Worm (Caenorhabditis elegans) whole organism, L2 larva: ENCODE measurements around the gene exc-9.

Source experiments
- F13H6.1 ChIP-seq: sonication (generic microtip); optimal IDR thresholded peaks from 2 replicates; lab custom pipeline; 2016; ENCODE audit warnings: missing genetic modification characterization, missing compliant biosample characterization
- ZK546.5 ChIP-seq: sonication (generic microtip); optimal IDR thresholded peaks from 2 replicates; lab custom pipeline; 2017; ENCODE audit warnings: missing biosample characterization, missing genetic modification characterization
- ceh-82 ChIP-seq: fragments of 150-350 bp; optimal IDR thresholded peaks from 2 replicates; lab custom pipeline; 2014; ENCODE audit warnings: missing biosample characterization, missing genetic modification characterization
- egl-27 ChIP-seq: sonication (generic microtip); optimal IDR thresholded peaks from 3 replicates; lab custom pipeline; 2017; ENCODE audit warnings: missing biosample characterization, missing genetic modification reagents, missing genetic modification characterization
- fos-1 ChIP-seq: fragments of 150-350 bp; optimal IDR thresholded peaks from 2 replicates; lab custom pipeline; 2014; ENCODE audit warnings: missing biosample characterization, missing genetic modification characterization
- lin-11 ChIP-seq: fragments of 150-350 bp; sonication (generic microtip); optimal IDR thresholded peaks from 2 replicates; lab custom pipeline; 2014; ENCODE audit warnings: missing biosample characterization, missing genetic modification characterization, inconsistent platforms, mixed read lengths
- lin-39 ChIP-seq: fragments of 150-350 bp; optimal IDR thresholded peaks from 2 replicates; lab custom pipeline; 2014; ENCODE audit warnings: missing biosample characterization, missing genetic modification reagents, missing genetic modification characterization
- lsy-2 ChIP-seq, 2 experiments: fragments of 150-350 bp in 1 of 2; sonication (generic microtip) in 1 of 2; optimal IDR thresholded peaks; 2 replicates each; lab custom pipeline; 2014 to 2017; ENCODE audit warnings: missing biosample characterization in 2 of 2, missing genetic modification characterization in 2 of 2
- nhr-12 ChIP-seq: fragments of 150-350 bp; optimal IDR thresholded peaks from 2 replicates; lab custom pipeline; 2014; ENCODE audit warnings: missing biosample characterization, missing genetic modification characterization
- nhr-129 ChIP-seq: fragments of 150-350 bp; optimal IDR thresholded peaks from 2 replicates; lab custom pipeline; 2014; ENCODE audit warnings: missing biosample characterization, missing genetic modification characterization
- skn-1 ChIP-seq: sonication (generic microtip); optimal IDR thresholded peaks from 2 replicates; lab custom pipeline; 2017; ENCODE audit warnings: missing biosample characterization, missing genetic modification characterization
- snpc-4 ChIP-seq: fragments of 150-350 bp; optimal IDR thresholded peaks from 2 replicates; lab custom pipeline; 2014; ENCODE audit warnings: missing biosample characterization, missing genetic modification characterization

DNA sequence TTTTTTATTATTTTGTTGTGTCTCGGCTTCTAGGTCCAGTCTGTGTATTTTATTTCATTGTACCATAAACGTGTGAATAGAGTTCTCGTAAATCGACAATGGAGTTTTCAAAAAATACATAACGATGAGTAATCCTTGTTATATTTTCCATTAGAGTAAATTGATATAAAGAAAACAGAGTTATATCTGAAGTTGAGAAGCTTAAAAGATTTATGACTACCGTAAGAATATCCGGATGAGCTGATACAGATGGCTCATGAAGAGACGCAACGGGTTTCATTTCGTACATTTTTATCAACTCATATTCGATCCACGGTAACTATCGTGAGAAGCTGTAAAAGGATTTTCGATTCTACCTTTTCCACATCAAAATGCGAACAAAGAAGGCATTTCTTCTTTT lies 13.0 kb downstream of the exc-9 start, which contains the start of gene gcy-8:
- TF ChIP-seq F13H6.1 (tag; lab: Kevin White, UChicago) (no peak), snpc-4 (no peak), ZK546.5 (tag; lab: Kevin White, UChicago) (no peak), lin-39 (tag; lab: Kevin White, UChicago) (no peak), lsy-2 (tag; optimal IDR thresholded peaks at IDR 0.05; lab: Kevin White, UChicago) (no peak), egl-27 (no peak), ceh-82 (tag; lab: Kevin White, UChicago) (no peak), nhr-129 (no peak), nhr-12 (tag; lab: Kevin White, UChicago) (no peak), skn-1 (tag; lab: Kevin White, UChicago) (no peak), lin-11 (tag; lab: Kevin White, UChicago) (no peak), fos-1 (no peak)
